Worm (Caenorhabditis elegans) whole organism, early embryonic: ENCODE data around the gene cox-14.

Experiments used
- B0310.2 ChIP-seq: sonication (generic microtip); optimal IDR thresholded peaks from 2 replicates; lab custom pipeline; 2016; ENCODE audit warnings: mild to moderate bottlenecking, missing genetic modification characterization, missing compliant biosample characterization
- F13C5.2 ChIP-seq: sonication (generic microtip); optimal IDR thresholded peaks from 2 replicates; lab custom pipeline; 2017; ENCODE audit warnings: mild to moderate bottlenecking, missing genetic modification characterization, inconsistent platforms, missing compliant biosample characterization
- aly-1 ChIP-seq: sonication (generic microtip); optimal IDR thresholded peaks from 2 replicates; lab custom pipeline; 2016; ENCODE audit warnings: missing genetic modification characterization, missing compliant biosample characterization
- ama-1 ChIP-seq: fragments of 150-350 bp; optimal IDR thresholded peaks from 2 replicates; lab custom pipeline; 2014
- ceh-13 ChIP-seq: fragments of 200-800 bp; sonication (Bioruptor generic); optimal IDR thresholded peaks from 2 replicates; lab custom pipeline; 2018; ENCODE audit warnings: mild to moderate bottlenecking, missing genetic modification characterization, missing compliant biosample characterization
- ceh-36 ChIP-seq: sonication (generic microtip); optimal IDR thresholded peaks from 2 replicates; lab custom pipeline; 2016; ENCODE audit warnings: missing genetic modification characterization, inconsistent platforms, missing compliant biosample characterization
- ets-7 ChIP-seq: sonication (generic microtip); optimal IDR thresholded peaks from 2 replicates; lab custom pipeline; 2016; ENCODE audit warnings: missing genotype, missing genetic modification characterization, missing compliant biosample characterization
- flt-1 ChIP-seq: fragments of 200-800 bp; sonication (Bioruptor generic); IDR thresholded peaks from 2 replicates; pipeline ENCODE4 v1.3.6; 2022; ENCODE audit warnings: missing genetic modification characterization, missing compliant biosample characterization
- hmbx-1 ChIP-seq: sonication (generic microtip); optimal IDR thresholded peaks from 2 replicates; lab custom pipeline; 2016; ENCODE audit warnings: mild to moderate bottlenecking, missing genetic modification characterization, missing compliant biosample characterization
- hmg-4 ChIP-seq: fragments of 200-800 bp; sonication (Bioruptor generic); optimal IDR thresholded peaks from 2 replicates; lab custom pipeline; 2018; ENCODE audit warnings: mild to moderate bottlenecking, missing genetic modification characterization, missing compliant biosample characterization
- hnd-1 ChIP-seq: sonication (generic microtip); optimal IDR thresholded peaks from 2 replicates; lab custom pipeline; 2016; ENCODE audit warnings: missing genetic modification characterization, missing compliant biosample characterization
- pes-1 ChIP-seq: fragments of 200-800 bp; sonication (Bioruptor generic); IDR thresholded peaks from 2 replicates; pipeline ENCODE4 v1.3.6; 2022; ENCODE audit warnings: missing genetic modification reagents, missing genetic modification characterization, missing compliant biosample characterization
- scrt-1 ChIP-seq: fragments of 200-800 bp; sonication (Bioruptor generic); IDR thresholded peaks from 2 replicates; pipeline ENCODE4 v1.3.6; 2022; ENCODE audit warnings: missing genetic modification characterization, missing compliant biosample characterization
- sea-1 ChIP-seq: fragments of 200-800 bp; sonication (Bioruptor generic); conservative IDR thresholded peaks from 2 replicates; pipeline ENCODE4 v1.3.6; 2022; ENCODE audit warnings: missing genetic modification characterization, missing compliant biosample characterization
- tbx-11 ChIP-seq: fragments of 200-800 bp; sonication (Bioruptor generic); IDR thresholded peaks from 2 replicates; pipeline ENCODE4 v1.3.6; 2022; ENCODE audit warnings: missing genetic modification characterization, missing compliant biosample characterization
- tbx-37 ChIP-seq: fragments of 200-800 bp; sonication (Bioruptor generic); conservative IDR thresholded peaks from 2 replicates; pipeline ENCODE4 v1.3.6; 2022; ENCODE audit warnings: missing genetic modification reagents, missing genetic modification characterization, missing compliant biosample characterization
- tra-4 ChIP-seq: sonication (generic microtip); optimal IDR thresholded peaks from 2 replicates; lab custom pipeline; 2017; ENCODE audit warnings: missing genetic modification characterization, missing compliant biosample characterization

Gene cox-14

DNA sequence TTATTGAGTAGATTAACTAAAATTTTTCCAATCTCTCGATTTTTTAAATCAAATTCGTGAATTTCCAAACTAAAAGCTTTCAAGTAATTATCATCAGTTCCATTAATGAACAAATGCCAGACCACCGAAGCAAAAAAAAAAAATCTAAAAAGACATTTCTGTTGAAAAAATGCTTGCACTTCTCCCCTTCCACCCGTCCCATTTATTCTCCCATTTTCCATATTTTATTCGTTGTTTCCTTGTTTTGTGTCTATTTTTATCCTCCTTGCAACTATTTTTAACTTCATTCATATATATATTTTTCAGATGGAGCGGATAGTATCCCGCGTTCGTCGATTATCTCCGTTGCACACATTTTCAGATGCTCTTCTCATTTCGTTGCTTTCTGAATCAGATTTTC lies 29.8 kb upstream of the cox-14 start, which contains the start of gene epac-1:
TSS of gene epac-1 (plus strand) at position 301 of the 400 bp plus-strand sequence.
- no peak for TF ChIP-seq ets-7 (tag; lab: Kevin White, UChicago)
- TF ChIP-seq B0310.2 (tag; lab: Kevin White, UChicago) = no peak

- TF ChIP-seq tbx-11 (GFP tag; lab: Robert Waterston, UW) (no peak), hmbx-1 (tag; lab: Kevin White, UChicago) (no peak), ama-1 (lab: Kevin White, UChicago) (no peak), tra-4 (no peak), aly-1 (tag; lab: Kevin White, UChicago) (no peak), hmg-4 (GFP tag; lab: Kevin White, UChicago) (no peak), sea-1 (GFP tag; lab: Robert Waterston, UW) (no peak), ceh-13 (GFP tag; lab: Kevin White, UChicago) (no peak), scrt-1 (no peak), flt-1 (GFP tag; lab: Robert Waterston, UW) (no peak), ceh-36 (tag; lab: Kevin White, UChicago) (no peak)
Observed at ce11 chrIII:10194569-10194968, 24.2 kb upstream of the cox-14 start.

DNA sequence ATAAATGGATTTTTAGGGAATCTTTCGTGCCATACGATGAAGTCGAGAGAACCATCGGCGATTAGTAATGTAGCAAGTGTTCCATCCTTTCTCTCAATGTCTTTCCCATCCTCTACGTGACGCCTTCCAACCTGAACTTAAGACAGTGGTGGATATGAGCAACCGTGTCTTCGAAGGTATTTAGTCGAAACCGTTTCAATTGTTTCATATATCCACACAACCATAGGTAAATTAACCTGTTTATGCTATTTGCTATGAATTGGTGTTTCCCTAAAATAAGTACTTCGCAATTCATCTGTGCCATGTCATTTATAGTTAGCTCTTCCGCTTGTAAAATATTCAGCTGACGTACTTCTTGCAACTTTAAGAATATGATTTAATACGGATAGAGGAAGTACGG lies 22.8 kb upstream of the cox-14 start:
- TF ChIP-seq tra-4 = no peak

- TF ChIP-seq ceh-13 (GFP tag; lab: Kevin White, UChicago) = no peak
- no peak for TF ChIP-seq ceh-36 (tag; lab: Kevin White, UChicago)
- TF ChIP-seq tra-4 = no peak
- TF ChIP-seq hnd-1 (tag; lab: Kevin White, UChicago) = no peak
Observed at ce11 chrIII:10196796-10197195, 21.9 kb upstream of the cox-14 start.

DNA sequence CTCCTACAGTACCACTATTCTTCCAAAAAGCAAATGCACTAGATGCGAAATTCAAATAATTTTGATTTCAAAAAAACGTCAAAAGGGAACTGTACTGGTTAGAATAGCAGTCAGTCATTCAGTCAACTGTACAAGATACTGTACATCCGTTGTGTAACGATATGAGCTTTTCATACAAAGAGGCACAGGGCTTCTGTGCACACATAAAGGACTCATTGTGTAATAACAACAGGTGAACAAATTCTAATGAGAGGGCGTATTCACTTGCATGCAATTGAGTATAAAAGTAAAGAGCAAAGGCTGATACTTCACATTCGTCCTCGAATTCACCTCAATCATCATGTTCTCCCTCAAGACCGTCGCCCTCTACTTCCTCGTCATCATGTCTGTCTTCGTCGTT lies 21.3 kb upstream of the cox-14 start, which contains the start of gene dod-6:
TSS of gene dod-6 (plus strand) at position 301 of the 400 bp plus-strand sequence.
- TF ChIP-seq hnd-1 (tag; lab: Kevin White, UChicago) (no peak), ama-1 (lab: Kevin White, UChicago) (no peak), hmg-4 (GFP tag; lab: Kevin White, UChicago) (no peak), scrt-1 (no peak), aly-1 (tag; lab: Kevin White, UChicago) (no peak)

DNA sequence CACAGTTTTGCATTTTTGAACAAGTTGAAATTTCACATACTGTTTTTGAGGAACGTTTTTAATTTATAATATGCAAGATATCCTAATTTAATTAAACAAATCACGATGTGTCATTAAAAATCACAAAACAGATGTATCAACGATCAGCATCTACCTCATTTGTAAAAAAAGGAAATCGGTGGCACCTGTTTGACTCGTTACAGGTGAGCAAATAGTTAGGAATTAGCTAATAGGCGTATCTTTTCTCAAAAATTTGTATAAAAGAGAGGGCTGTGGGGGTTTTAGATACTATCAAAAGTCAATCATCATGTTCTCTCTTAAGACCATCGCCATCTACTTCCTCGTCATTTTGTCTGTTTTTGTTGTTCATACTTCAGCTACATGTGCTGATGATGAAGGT lies 19.7 kb upstream of the cox-14 start, which contains the start of gene T20G5.8:
TSS of gene T20G5.8 (plus strand) at position 301 of the 400 bp plus-strand sequence.
- no peak for TF ChIP-seq ceh-36 (tag; lab: Kevin White, UChicago)
- TF ChIP-seq tra-4 = no peak
- TF ChIP-seq F13C5.2 (tag; lab: Kevin White, UChicago) = no peak
- TF ChIP-seq pes-1 (GFP tag; lab: Robert Waterston, UW) = no peak
- TF ChIP-seq aly-1 (tag; lab: Kevin White, UChicago) = no peak
- no peak for TF ChIP-seq tbx-37
- no peak for TF ChIP-seq sea-1 (GFP tag; lab: Robert Waterston, UW)
- no peak for TF ChIP-seq ama-1 (lab: Kevin White, UChicago)

DNA sequence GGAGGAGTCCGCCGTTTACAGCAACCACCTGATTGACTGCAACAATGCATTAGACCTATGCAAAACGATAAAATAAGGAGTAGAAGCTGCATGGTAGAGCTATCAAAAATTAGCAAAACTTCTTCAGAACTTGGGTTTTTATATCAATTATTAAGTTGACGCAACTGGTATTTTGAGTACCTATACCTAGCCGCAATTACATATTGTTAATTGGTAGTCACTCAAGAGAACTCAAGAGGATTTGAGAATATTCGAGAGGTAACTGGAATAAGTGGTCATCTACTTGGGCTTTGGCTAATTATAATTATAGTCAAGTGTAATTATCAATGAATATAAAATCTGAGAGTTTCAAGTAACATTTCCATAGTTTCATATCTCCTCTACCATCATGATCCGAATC lies 17.5 kb upstream of the cox-14 start, which contains the start of the genes T20G5.13 and T20G5.12:
TSS of gene T20G5.13 (minus strand) at position 101 of the 400 bp plus-strand sequence.
TSS of gene T20G5.12 (plus strand) at position 370 of the 400 bp plus-strand sequence.
- no peak for TF ChIP-seq ama-1 (lab: Kevin White, UChicago)
- TF ChIP-seq hmbx-1 (tag; lab: Kevin White, UChicago) = no peak
- TF ChIP-seq tra-4 = no peak
- TF ChIP-seq ceh-36 (tag; lab: Kevin White, UChicago) = no peak
- TF ChIP-seq tbx-11 (GFP tag; lab: Robert Waterston, UW) = no peak
- TF ChIP-seq hmg-4 (GFP tag; lab: Kevin White, UChicago) = no peak
- TF ChIP-seq aly-1 (tag; lab: Kevin White, UChicago) = no peak
- TF ChIP-seq hnd-1 (tag; lab: Kevin White, UChicago) = no peak
- no peak for TF ChIP-seq F13C5.2 (tag; lab: Kevin White, UChicago)
- no peak for TF ChIP-seq scrt-1
- no peak for TF ChIP-seq ceh-13 (GFP tag; lab: Kevin White, UChicago)

DNA sequence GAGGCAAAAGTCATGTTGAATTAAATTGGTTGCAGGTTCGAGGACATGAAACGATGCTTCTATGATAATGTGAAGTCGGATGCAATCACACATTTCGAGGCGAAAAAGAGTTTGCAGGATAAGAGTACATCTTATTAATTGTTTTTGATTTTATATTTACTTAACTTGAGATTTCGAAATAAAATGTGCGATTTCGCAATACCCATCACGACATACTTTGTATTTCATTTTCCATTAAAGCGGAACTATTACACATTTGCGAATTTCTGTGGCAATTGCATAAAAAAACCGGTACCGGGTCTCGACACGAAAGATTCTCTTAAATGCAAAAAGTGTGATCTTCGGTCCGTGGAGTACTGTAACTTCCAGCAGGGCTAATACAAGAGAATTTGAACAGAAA lies 16.4 kb upstream of the cox-14 start:
- no peak for TF ChIP-seq tbx-11 (GFP tag; lab: Robert Waterston, UW)
- TF ChIP-seq B0310.2 (tag; lab: Kevin White, UChicago) = no peak

- TF ChIP-seq hmg-4 (GFP tag; lab: Kevin White, UChicago) = peak; percentile 1
- TF ChIP-seq B0310.2 (tag; lab: Kevin White, UChicago) = no peak
Observed at ce11 chrIII:10202894-10203871, 15.6 kb upstream of the cox-14 start, which contains the start of gene chc-1. chc-1 (plus strand) TSS chrIII:10203821.
